Worm (Caenorhabditis elegans): ENCODE measurements around the gene lro-1.

DNA sequence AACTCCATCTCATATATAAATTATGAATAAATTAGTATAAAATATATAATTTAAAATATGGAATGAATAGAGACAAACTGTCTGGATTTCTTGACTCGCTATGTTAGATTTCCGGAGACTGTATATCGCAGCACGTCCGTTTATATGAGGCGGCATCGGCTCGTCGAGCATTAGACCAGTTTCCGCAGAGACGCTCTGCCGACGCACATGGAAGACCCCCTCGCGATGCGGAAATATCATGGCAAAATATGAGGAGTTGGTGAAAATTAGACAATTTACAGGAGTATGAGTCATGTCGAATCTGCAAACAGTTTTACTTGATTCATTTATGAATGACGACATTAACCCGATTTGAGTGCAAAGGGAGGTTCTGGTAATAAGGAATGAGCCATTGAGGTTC is 47.7 kb downstream of the lro-1 start, which contains the start of gene chtb-3:
- TF ChIP-seq W03F9.2 (tag; optimal IDR thresholded peaks at IDR 0.05) (no peak), him-1 (tag; optimal IDR thresholded peaks at IDR 0.05) (no peak), dao-5 (tag; optimal IDR thresholded peaks at IDR 0.05) (no peak)
